Fruit fly (Drosophila melanogaster): ENCODE results near the gene HDAC11.

The HDAC11 gene

dm6 chr3R:24870389-24871048 lies 14.5 kb upstream of the HDAC11 start, which contains the start of gene CycB3 (continued):
- TF ChIP-seq bbx (GFP tag; IDR thresholded peaks at IDR 0.05; ENCODE audit: partially characterized antibody) (peak; percentile 50; the same call in 1 of the 2 replicates), Med (GFP tag) (peak; percentile 88), ci (GFP tag; IDR thresholded peaks at IDR 0.05) (peak; percentile 67; the same call in 1 of the 3 replicates), CG5180 (GFP tag; optimal IDR thresholded peaks at IDR 0.05) (no peak), CG7928 (GFP tag; optimal IDR thresholded peaks at IDR 0.05) (no peak), ash1 (GFP tag; optimal IDR thresholded peaks at IDR 0.05) (no peak), Oaz (GFP tag; IDR thresholded peaks at IDR 0.05) (no peak), gsb-n (tag; optimal IDR thresholded peaks at IDR 0.05) (peak; percentile 11), ham (GFP tag; IDR thresholded peaks at IDR 0.05) (no peak), ken (GFP tag; IDR thresholded peaks at IDR 0.05) (0 out of 3 replicates have a peak, but pooled peaks have one; percentile 9), ind (GFP tag; optimal IDR thresholded peaks at IDR 0.05) (no peak), Xbp1 (GFP tag; optimal IDR thresholded peaks at IDR 0.05) (no peak), CG2712 (tag; optimal IDR thresholded peaks at IDR 0.05) (peak; percentile 36), CG18619 (GFP tag; optimal IDR thresholded peaks at IDR 0.05) (peak; percentile 26), CG8478 (optimal IDR thresholded peaks at IDR 0.05) (no peak), CG34224 (GFP tag; IDR thresholded peaks at IDR 0.05; ENCODE audit: partially characterized antibody) (no peak), Spps (tag; optimal IDR thresholded peaks at IDR 0.05) (peak; percentile 30), CG11560 (tag; IDR thresholded peaks at IDR 0.05) (no peak), ttk (GFP tag; IDR thresholded peaks at IDR 0.05) (peak; percentile 20; the same call in 1 of the 2 replicates), CG7357 (GFP tag; IDR thresholded peaks at IDR 0.05) (no peak), Stat92E (GFP tag; optimal IDR thresholded peaks at IDR 0.05) (peak in 1 of 3 experiments; percentile 28), stwl (tag; optimal IDR thresholded peaks at IDR 0.05) (peak; percentile 65), Hsf (GFP tag; optimal IDR thresholded peaks at IDR 0.05) (peak; percentile 11), CG13296 (GFP tag; optimal IDR thresholded peaks at IDR 0.05) (no peak), GATAe (GFP tag; conservative IDR thresholded peaks at IDR 0.05) (no peak), Ets97D (GFP tag; optimal IDR thresholded peaks at IDR 0.05) (peak; percentile 93), CG13424 (tag; optimal IDR thresholded peaks at IDR 0.05) (no peak), dan (GFP tag; IDR thresholded peaks at IDR 0.05) (no peak), HmgZ (tag; optimal IDR thresholded peaks at IDR 0.05) (peak; percentile 71), HLHmδ (GFP tag; optimal IDR thresholded peaks at IDR 0.05) (peak; percentile 78), CG6765 (GFP tag; optimal IDR thresholded peaks at IDR 0.05) (peak; percentile 9), CHES-1-like (GFP tag; optimal IDR thresholded peaks at IDR 0.05) (peak; percentile 39), CG3847 (GFP tag; IDR thresholded peaks at IDR 0.05) (peak; percentile 42), zfh1 (GFP tag; IDR thresholded peaks at IDR 0.05) (peak; percentile 43; the same call in 1 of the 3 replicates), disco-r (GFP tag; optimal IDR thresholded peaks at IDR 0.05) (no peak), CG18262 (tag; optimal IDR thresholded peaks at IDR 0.05) (peak; percentile 17), sr (GFP tag; IDR thresholded peaks at IDR 0.05) (peak; percentile 48; the same call in 1 of the 3 replicates), Lhr (GFP tag; optimal IDR thresholded peaks at IDR 0.05) (peak; percentile 43), pzg (GFP tag; optimal IDR thresholded peaks at IDR 0.05) (peak; percentile 94), jing (GFP tag; optimal IDR thresholded peaks at IDR 0.05) (no peak), her (GFP tag; optimal IDR thresholded peaks at IDR 0.05) (peak; percentile 48), lilli (GFP tag; optimal IDR thresholded peaks at IDR 0.05) (no peak), CG17385 (GFP tag; optimal IDR thresholded peaks at IDR 0.05) (peak; percentile 34), CG7271 (tag; optimal IDR thresholded peaks at IDR 0.05) (no peak), nau (GFP tag; optimal IDR thresholded peaks at IDR 0.05) (no peak), tap (tag; optimal IDR thresholded peaks at IDR 0.05) (no peak), D19B (GFP tag; optimal IDR thresholded peaks at IDR 0.05) (no peak), NC2β (GFP tag; optimal IDR thresholded peaks at IDR 0.05) (peak; percentile 51), CG17912 (GFP tag; optimal IDR thresholded peaks at IDR 0.05) (peak; percentile 69), Sin3A (optimal IDR thresholded peaks at IDR 0.05) (peak; percentile 53)
